Fruit fly (Drosophila melanogaster): Measurements from ENCODE around the gene CG2975.
A peak's percentile ranks its signal among the peaks of the same experiment; 100 is the strongest.

Gene CG2975

DNA sequence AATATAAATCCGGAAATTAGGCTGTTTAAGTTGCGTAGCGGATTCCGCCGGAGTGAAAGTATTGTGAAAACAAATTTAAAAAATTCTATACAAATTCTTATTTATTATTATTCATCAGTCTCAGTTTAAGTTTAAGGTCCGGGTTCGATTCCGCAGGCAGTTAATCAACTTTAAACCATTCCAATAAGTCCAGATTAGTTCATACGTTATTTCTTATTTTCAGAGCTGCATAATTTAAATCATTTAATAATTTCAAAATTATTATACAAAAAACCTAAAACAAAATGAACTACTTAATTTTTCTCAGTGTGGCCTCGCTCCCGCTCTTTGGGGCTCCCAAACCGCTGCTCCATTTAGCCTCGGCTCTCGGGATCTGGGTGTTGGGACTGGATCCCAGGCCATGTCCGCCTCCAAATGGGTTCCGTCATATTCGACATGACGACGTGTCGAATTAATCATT is 9.6 kb upstream of the CG2975 start (continued):
- TF ChIP-seq fd102C (GFP tag; optimal IDR thresholded peaks at IDR 0.05) (no peak), Hsf (GFP tag; optimal IDR thresholded peaks at IDR 0.05) (peak; percentile 79), CG8281 (tag; optimal IDR thresholded peaks at IDR 0.05) (peak; percentile 69), CG13296 (GFP tag; optimal IDR thresholded peaks at IDR 0.05) (peak; percentile 88), otp (GFP tag; IDR thresholded peaks at IDR 0.05) (peak; percentile 74; the same call in 1 of the 3 replicates), ab (GFP tag; optimal IDR thresholded peaks at IDR 0.05) (peak; percentile 36), CG15601 (tag; optimal IDR thresholded peaks at IDR 0.05) (peak; percentile 91), jigr1 (GFP tag; IDR thresholded peaks at IDR 0.05) (no peak; the same call in 2 of the 3 replicates), CG8924 (tag; optimal IDR thresholded peaks at IDR 0.05) (peak; percentile 94), CG13424 (tag; optimal IDR thresholded peaks at IDR 0.05) (peak; percentile 95), unpg (GFP tag; optimal IDR thresholded peaks at IDR 0.05) (peak; percentile 88), CG33213 (GFP tag; optimal IDR thresholded peaks at IDR 0.05) (peak; percentile 47), shn (GFP tag; optimal IDR thresholded peaks at IDR 0.05) (no peak), Bdp1 (GFP tag; optimal IDR thresholded peaks at IDR 0.05) (peak; percentile 38), Ada2b (GFP tag; IDR thresholded peaks at IDR 0.05) (peak; percentile 64), dm (GFP tag; optimal IDR thresholded peaks at IDR 0.05) (no peak), sens (GFP tag) (peak; percentile 96), Opbp (GFP tag; IDR thresholded peaks at IDR 0.05; ENCODE audit: partially characterized antibody) (no peak), eyg (GFP tag; optimal IDR thresholded peaks at IDR 0.05) (no peak), CG18619 (GFP tag; optimal IDR thresholded peaks at IDR 0.05) (peak; percentile 89), Ssrp (tag; optimal IDR thresholded peaks at IDR 0.05) (peak; percentile 92), CG14441 (GFP tag; IDR thresholded peaks at IDR 0.05) (peak; percentile 53), CG1792 (GFP tag; optimal IDR thresholded peaks at IDR 0.05) (no peak), bab2 (GFP tag; optimal IDR thresholded peaks at IDR 0.05) (peak; percentile 45), CG3281 (GFP tag; optimal IDR thresholded peaks at IDR 0.05) (peak; percentile 90), Max (GFP tag; optimal IDR thresholded peaks at IDR 0.05) (peak; percentile 86), E2f1 (GFP tag; IDR thresholded peaks at IDR 0.05) (peak; percentile 66; the same call in 1 of the 2 replicates), zen (tag; optimal IDR thresholded peaks at IDR 0.05) (peak; percentile 65), CG8944 (GFP tag; optimal IDR thresholded peaks at IDR 0.05) (no peak), mld (GFP tag; IDR thresholded peaks at IDR 0.05; ENCODE audit: partially characterized antibody) (no peak), pan (optimal IDR thresholded peaks at IDR 0.05) (no peak), pan (GFP tag; optimal IDR thresholded peaks at IDR 0.05 in 1 of 2, IDR thresholded peaks at IDR 0.05 in 1 of 2) (peak in 1 of 2 experiments; percentile 62), Vsx1 (GFP tag; optimal IDR thresholded peaks at IDR 0.05) (peak; percentile 77), Dek (tag; optimal IDR thresholded peaks at IDR 0.05) (peak; percentile 76), CG1233 (GFP tag; optimal IDR thresholded peaks at IDR 0.05) (peak; percentile 88), CG1647 (GFP tag; optimal IDR thresholded peaks at IDR 0.05) (peak; percentile 46), sima (GFP tag; optimal IDR thresholded peaks at IDR 0.05) (no peak), CG33557 (GFP tag; optimal IDR thresholded peaks at IDR 0.05) (peak; percentile 92), nau (GFP tag; optimal IDR thresholded peaks at IDR 0.05) (peak; percentile 84), CG1529 (GFP tag; optimal IDR thresholded peaks at IDR 0.05) (peak; percentile 91), CG3847 (GFP tag; IDR thresholded peaks at IDR 0.05) (peak; percentile 69), btn (GFP tag; optimal IDR thresholded peaks at IDR 0.05) (no peak), CG14667 (GFP tag; IDR thresholded peaks at IDR 0.05) (peak; percentile 57; the same call in 1 of the 2 replicates), CG31224 (GFP tag; IDR thresholded peaks at IDR 0.05) (peak; percentile 61), kay (GFP tag; optimal IDR thresholded peaks at IDR 0.05) (peak; percentile 79), peb (GFP tag; IDR thresholded peaks at IDR 0.05) (peak; percentile 64), chm (GFP tag; IDR thresholded peaks at IDR 0.05) (peak; percentile 46; the same call in 1 of the 2 replicates), prd (optimal IDR thresholded peaks at IDR 0.05) (no peak), prd (GFP tag; IDR thresholded peaks at IDR 0.05) (peak; percentile 82), Rx (GFP tag; IDR thresholded peaks at IDR 0.05) (0 out of 2 replicates have a peak, but pooled peaks have one; percentile 28), Blimp-1 (GFP tag; optimal IDR thresholded peaks at IDR 0.05) (peak; percentile 78), Lpt (GFP tag; optimal IDR thresholded peaks at IDR 0.05) (no peak)

Measured in whole organism, embryonic.